Fruit fly (Drosophila melanogaster): ENCODE data around the gene CG43098.

DNA sequence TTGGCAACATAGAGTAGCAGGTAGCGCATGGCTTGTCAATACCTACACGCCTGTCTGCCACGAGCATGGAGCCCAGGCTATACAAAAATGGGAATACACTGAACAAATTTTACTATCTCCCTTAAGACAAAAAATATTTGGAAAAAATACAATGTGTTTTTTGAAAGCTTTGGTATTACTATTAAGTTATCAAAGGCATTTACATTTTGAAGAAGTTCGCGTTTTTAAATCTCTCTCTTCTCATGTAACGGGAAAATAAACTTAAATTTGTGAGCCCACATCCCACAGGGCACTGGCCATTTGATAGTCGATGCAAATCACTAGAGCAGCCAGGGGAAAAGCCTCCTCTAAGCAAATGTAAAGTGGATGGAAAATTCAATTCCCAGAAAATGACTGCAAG, 19.5 kb upstream of the CG43098 start:
- TF ChIP-seq Clk (GFP tag; optimal IDR thresholded peaks at IDR 0.05) (no peak), CG12768 (GFP tag; optimal IDR thresholded peaks at IDR 0.05) (no peak), CG7045 (GFP tag; optimal IDR thresholded peaks at IDR 0.05) (no peak), kay (GFP tag; ENCODE audit: borderline replicate concordance) (no peak), Mnt (GFP tag; optimal IDR thresholded peaks at IDR 0.05) (no peak), CG5204 (GFP tag; optimal IDR thresholded peaks at IDR 0.05) (no peak), CG33017 (tag; optimal IDR thresholded peaks at IDR 0.05) (no peak), CG14711 (tag; optimal IDR thresholded peaks at IDR 0.05) (no peak)

Measured in whole organism, adult.